Fruit fly (Drosophila melanogaster) whole organism, embryonic: Measurements from ENCODE around the gene Apoltp.
A peak's percentile ranks its signal among the peaks of the same experiment; 100 is the strongest.

Experiments
- Bgb ChIP-seq: fragments of 200-800 bp; sonication (Bioruptor generic); IDR thresholded peaks from 2 replicates; pipeline ENCODE4 v1.3.6; 2022; ENCODE audit warnings: missing biosample characterization, missing genetic modification characterization; ENCODE audit not compliant: partially characterized antibody
- CG10267 ChIP-seq: fragments of 200-800 bp; sonication (Bioruptor generic); optimal IDR thresholded peaks from 2 replicates; lab custom pipeline; 2018; ENCODE audit warnings: missing biosample characterization, mild to moderate bottlenecking, missing genetic modification characterization, moderate library complexity
- CG11696 ChIP-seq: fragments of 200-800 bp; sonication (Bioruptor generic); IDR thresholded peaks from 2 replicates; pipeline ENCODE4 v1.3.6; 2022; ENCODE audit warnings: missing biosample characterization, missing genetic modification characterization
- CG12155 ChIP-seq: fragments of 200-800 bp; sonication (Bioruptor generic); optimal IDR thresholded peaks from 3 replicates; lab custom pipeline; 2016; ENCODE audit warnings: missing biosample characterization, missing genetic modification characterization
- CG15696 ChIP-seq: fragments of 200-800 bp; sonication (Bioruptor generic); optimal IDR thresholded peaks from 2 replicates; lab custom pipeline; 2019; ENCODE audit warnings: missing biosample characterization, mild to moderate bottlenecking, missing genetic modification characterization, moderate library complexity
- CG17802 ChIP-seq: fragments of 200-800 bp; sonication (Bioruptor generic); optimal IDR thresholded peaks from 2 replicates; lab custom pipeline; 2018; ENCODE audit warnings: missing biosample characterization, mild to moderate bottlenecking, missing genetic modification characterization, moderate library complexity
- CG18011 ChIP-seq: fragments of 200-800 bp; sonication (Bioruptor generic); optimal IDR thresholded peaks from 2 replicates; lab custom pipeline; 2017; ENCODE audit warnings: missing biosample characterization, missing genetic modification characterization, mild to moderate bottlenecking, moderate library complexity, missing genotype
- CG1832 ChIP-seq: fragments of 200-800 bp; sonication (Bioruptor generic); optimal IDR thresholded peaks from 2 replicates; lab custom pipeline; 2017; ENCODE audit warnings: missing biosample characterization, mild to moderate bottlenecking, missing genetic modification characterization, inconsistent platforms
- CG2129 ChIP-seq: fragments of 200-800 bp; sonication (Bioruptor generic); IDR thresholded peaks from 2 replicates; pipeline ENCODE4 v1.3.6; 2022; ENCODE audit warnings: missing biosample characterization, missing genetic modification characterization; ENCODE audit not compliant: partially characterized antibody
- CG32772 ChIP-seq: fragments of 200-800 bp; sonication (Bioruptor generic); IDR thresholded peaks from 2 replicates; pipeline ENCODE4 v1.3.6; 2022; ENCODE audit warnings: missing biosample characterization, missing genetic modification characterization
- CG4617 ChIP-seq: fragments of 200-800 bp; sonication (Bioruptor generic); optimal IDR thresholded peaks from 3 replicates; lab custom pipeline; 2016; ENCODE audit warnings: missing biosample characterization, missing genetic modification characterization, borderline replicate concordance
- CG6254 ChIP-seq: fragments of 200-800 bp; sonication (Bioruptor generic); optimal IDR thresholded peaks from 3 replicates; lab custom pipeline; 2017; ENCODE audit warnings: mild to moderate bottlenecking, missing biosample characterization, missing genetic modification reagents, missing genetic modification characterization
- CG6272 ChIP-seq: fragments of 200-800 bp; sonication (Bioruptor generic); IDR thresholded peaks from 2 replicates; pipeline ENCODE4 v1.3.6; 2022; ENCODE audit warnings: missing biosample characterization, missing genetic modification characterization
- CG7786 ChIP-seq: fragments of 200-800 bp; sonication (Bioruptor generic); optimal IDR thresholded peaks from 2 replicates; lab custom pipeline; 2016; ENCODE audit warnings: missing biosample characterization, missing genetic modification characterization
- CG8765 ChIP-seq: fragments of 200-800 bp; sonication (Bioruptor generic); IDR thresholded peaks from 2 replicates; pipeline ENCODE4 v1.3.6; 2022; ENCODE audit warnings: missing biosample characterization, missing genetic modification characterization
- CG9727 ChIP-seq: fragments of 200-800 bp; sonication (Bioruptor generic); optimal IDR thresholded peaks from 3 replicates; lab custom pipeline; 2017; ENCODE audit warnings: missing biosample characterization, mild to moderate bottlenecking, missing genetic modification characterization
- CG9797 ChIP-seq: fragments of 200-800 bp; sonication (Bioruptor generic); optimal IDR thresholded peaks from 3 replicates; lab custom pipeline; 2018; ENCODE audit warnings: missing biosample characterization, mild to moderate bottlenecking, missing genetic modification characterization
- CoRest ChIP-seq: fragments of 200-800 bp; sonication (Bioruptor generic); optimal IDR thresholded peaks from 3 replicates; lab custom pipeline; 2018; ENCODE audit warnings: missing biosample characterization, mild to moderate bottlenecking, missing genetic modification characterization, moderate library complexity
- Dfd ChIP-seq, 2 experiments: fragments of >200 bp; optimal IDR thresholded peaks; 2 replicates each; lab custom pipeline; 2017; ENCODE audit warnings: missing biosample characterization in 2 of 2, missing genetic modification characterization in 2 of 2
- E2f1 ChIP-seq: fragments of 200-800 bp; sonication (Bioruptor generic); IDR thresholded peaks from 2 replicates; pipeline ENCODE4 v1.3.6; 2022; ENCODE audit warnings: missing biosample characterization, missing genetic modification characterization
- Hey ChIP-seq: fragments of 200-800 bp; sonication (Bioruptor generic); optimal IDR thresholded peaks from 3 replicates; lab custom pipeline; 2018; ENCODE audit warnings: missing biosample characterization, mild to moderate bottlenecking, missing genetic modification characterization
- Hmx ChIP-seq: fragments of 200-800 bp; sonication (Bioruptor generic); optimal IDR thresholded peaks from 2 replicates; lab custom pipeline; 2016; ENCODE audit warnings: missing biosample characterization, missing genetic modification characterization
- Hr3 ChIP-seq: fragments of 200-800 bp; sonication (Bioruptor generic); optimal IDR thresholded peaks from 3 replicates; lab custom pipeline; 2016; ENCODE audit warnings: missing biosample characterization, missing genetic modification characterization
- Kr ChIP-seq: fragments of 200-800 bp; sonication (Bioruptor generic); optimal IDR thresholded peaks from 2 replicates; lab custom pipeline; 2017; ENCODE audit warnings: missing biosample characterization, mild to moderate bottlenecking, missing genetic modification characterization
- MTF-1 ChIP-seq: fragments of 200-800 bp; sonication (Bioruptor generic); optimal IDR thresholded peaks from 2 replicates; lab custom pipeline; 2018; ENCODE audit warnings: missing biosample characterization, mild to moderate bottlenecking, missing genetic modification characterization, borderline replicate concordance
- Oli ChIP-seq: fragments of 200-800 bp; sonication (Bioruptor generic); optimal IDR thresholded peaks from 2 replicates; lab custom pipeline; 2018; ENCODE audit warnings: missing biosample characterization, mild to moderate bottlenecking, missing genetic modification characterization, moderate library complexity
- Ravus ChIP-seq: fragments of 200-800 bp; sonication (Bioruptor generic); IDR thresholded peaks from 2 replicates; pipeline ENCODE4 v1.3.6; 2022; ENCODE audit warnings: missing biosample characterization, missing genetic modification characterization
- Rx ChIP-seq: fragments of 200-800 bp; sonication (Bioruptor generic); IDR thresholded peaks from 2 replicates; pipeline ENCODE4 v1.3.6; 2022; ENCODE audit warnings: missing biosample characterization, missing genetic modification characterization
- Side ChIP-seq: fragments of 200-800 bp; sonication (Bioruptor generic); optimal IDR thresholded peaks from 2 replicates; lab custom pipeline; 2016; ENCODE audit warnings: missing biosample characterization, missing genetic modification characterization
- Xrp1 ChIP-seq: fragments of 200-800 bp; sonication (Bioruptor generic); IDR thresholded peaks from 2 replicates; pipeline ENCODE4 v1.3.6; 2022; ENCODE audit warnings: missing biosample characterization, missing genetic modification characterization
- al ChIP-seq: fragments of 200-800 bp; sonication (Bioruptor generic); IDR thresholded peaks from 2 replicates; pipeline ENCODE4 v1.3.6; 2022; ENCODE audit warnings: missing biosample characterization, missing genetic modification characterization
- corto ChIP-seq: fragments of 200-800 bp; sonication (Bioruptor generic); optimal IDR thresholded peaks from 2 replicates; lab custom pipeline; 2016; ENCODE audit warnings: missing biosample characterization, mild to moderate bottlenecking, missing genetic modification characterization, moderate library complexity
- croc ChIP-seq: fragments of 200-800 bp; sonication (Bioruptor generic); conservative IDR thresholded peaks from 3 replicates; pipeline ENCODE4 v1.3.6; 2022; ENCODE audit warnings: missing biosample characterization, missing genetic modification characterization
- dpn ChIP-seq, 2 experiments: fragments of 200-800 bp; sonication (Bioruptor generic); optimal IDR thresholded peaks; 3 replicates each; lab custom pipeline; 2016; ENCODE audit warnings: missing biosample characterization in 2 of 2, missing genetic modification characterization in 2 of 2
- gem ChIP-seq: fragments of 200-800 bp; sonication (Bioruptor generic); optimal IDR thresholded peaks from 2 replicates; lab custom pipeline; 2019; ENCODE audit warnings: missing biosample characterization, mild to moderate bottlenecking, missing genetic modification characterization, moderate library complexity
- ind ChIP-seq: fragments of 200-800 bp; sonication (Bioruptor generic); optimal IDR thresholded peaks from 3 replicates; lab custom pipeline; 2016; ENCODE audit warnings: missing biosample characterization, missing genetic modification characterization
- insv ChIP-seq, 2 experiments: fragments of 200-800 bp; sonication (Bioruptor generic); optimal IDR thresholded peaks; 3 replicates each; lab custom pipeline; 2016 to 2018; ENCODE audit warnings: missing biosample characterization in 2 of 2, missing genetic modification characterization in 2 of 2
- kah ChIP-seq: fragments of 200-800 bp; sonication (Bioruptor generic); optimal IDR thresholded peaks from 2 replicates; lab custom pipeline; 2018; ENCODE audit warnings: missing biosample characterization, mild to moderate bottlenecking, missing genetic modification characterization
- kni ChIP-seq: fragments of 200-800 bp; sonication (Bioruptor generic); optimal IDR thresholded peaks from 3 replicates; lab custom pipeline; 2017; ENCODE audit warnings: mild to moderate bottlenecking, missing biosample characterization, missing genetic modification reagents, missing genetic modification characterization
- lov ChIP-seq, 2 experiments: fragments of 200-800 bp in 1 of 2; fragments of >200 bp in 1 of 2; sonication (Bioruptor generic) in 1 of 2; IDR thresholded peaks in 1 of 2; optimal IDR thresholded peaks in 1 of 2; 2 replicates in 1 of 2; 3 replicates in 1 of 2; pipeline versions ENCODE4 v1.3.6 to Lab custom; 2017 to 2022; ENCODE audit warnings: missing biosample characterization in 1 of 2, missing genetic modification characterization in 1 of 2
- oc ChIP-seq: fragments of 200-800 bp; sonication (Bioruptor generic); optimal IDR thresholded peaks from 2 replicates; lab custom pipeline; 2018; ENCODE audit warnings: missing biosample characterization, mild to moderate bottlenecking, missing genetic modification characterization, moderate library complexity
- pan ChIP-seq, 4 experiments: fragments of >200 bp in 3 of 4; fragments of 200-800 bp in 1 of 4; sonication (Bioruptor generic) in 1 of 4; optimal IDR thresholded peaks in 3 of 4; IDR thresholded peaks in 1 of 4; 2 replicates each; pipeline versions ENCODE4 v1.3.6 to Lab custom; 2017 to 2022; ENCODE audit warnings: missing biosample characterization in 2 of 4, missing genetic modification characterization in 2 of 4, mixed read lengths in 1 of 4
- psq ChIP-seq: fragments of 200-800 bp; sonication (Bioruptor generic); optimal IDR thresholded peaks from 2 replicates; lab custom pipeline; 2017; ENCODE audit warnings: missing biosample characterization, missing genetic modification characterization
- ro ChIP-seq: fragments of 200-800 bp; sonication (Bioruptor generic); IDR thresholded peaks from 2 replicates; pipeline ENCODE4 v1.3.6; 2022; ENCODE audit warnings: missing biosample characterization, missing genetic modification characterization
- sisA ChIP-seq: fragments of 200-800 bp; sonication (Bioruptor generic); IDR thresholded peaks from 2 replicates; pipeline ENCODE4 v1.3.6; 2022; ENCODE audit warnings: missing biosample characterization, missing genetic modification characterization
- unpg ChIP-seq: fragments of 200-800 bp; sonication (Bioruptor generic); optimal IDR thresholded peaks from 3 replicates; lab custom pipeline; 2018; ENCODE audit warnings: missing biosample characterization, mild to moderate bottlenecking, missing genetic modification characterization, moderate library complexity
- vnd ChIP-seq: fragments of 200-800 bp; sonication (Bioruptor generic); IDR thresholded peaks from 3 replicates; pipeline ENCODE4 v1.3.6; 2022; ENCODE audit warnings: missing biosample characterization, missing genetic modification characterization; ENCODE audit not compliant: partially characterized antibody
- wor ChIP-seq: fragments of 200-800 bp; sonication (Bioruptor generic); IDR thresholded peaks from 2 replicates; pipeline ENCODE4 v1.3.6; 2022; ENCODE audit warnings: missing biosample characterization, missing genetic modification characterization
- zf30C ChIP-seq: fragments of 200-800 bp; sonication (Bioruptor generic); optimal IDR thresholded peaks from 3 replicates; lab custom pipeline; 2018; ENCODE audit warnings: missing biosample characterization, mild to moderate bottlenecking, missing genetic modification characterization

Gene Apoltp

dm6 chr2L:9700454-9700853, 66.5 kb downstream of the Apoltp start, which contains the start of gene pelo (continued):
- TF ChIP-seq CG6254 (GFP tag; lab: Kevin White, UChicago) (peak; percentile 43), Side (GFP tag; lab: Kevin White, UChicago) (no peak), CG1832 (GFP tag; lab: Kevin White, UChicago) (no peak), psq (GFP tag; lab: Kevin White, UChicago) (no peak), Oli (tag; lab: Kevin White, UChicago) (peak; percentile 45), Hey (no peak), Xrp1 (peak; percentile 77), kni (GFP tag; lab: Kevin White, UChicago) (peak; percentile 1), MTF-1 (GFP tag; lab: Kevin White, UChicago) (no peak), wor (GFP tag; lab: Robert Waterston, UW) (no peak), ro (GFP tag; lab: Robert Waterston, UW) (no peak), insv (GFP tag; optimal IDR thresholded peaks at IDR 0.05; lab: Kevin White, UChicago) (peak in 1 of 2 experiments; percentile 30), CG7786 (GFP tag; lab: Kevin White, UChicago) (no peak), pan (optimal IDR thresholded peaks at IDR 0.05; lab: Kevin White, UChicago) (no peak), pan (GFP tag; optimal IDR thresholded peaks at IDR 0.05 in 1 of 2, IDR thresholded peaks at IDR 0.05 in 1 of 2) (peak in 1 of 2 experiments; percentile 69), unpg (peak; percentile 71), corto (GFP tag; lab: Kevin White, UChicago) (peak; percentile 45), sisA (peak; percentile 52; the same call in 1 of the 2 replicates), CG18011 (GFP tag; lab: Kevin White, UChicago) (peak; percentile 22), gem (tag; lab: Kevin White, UChicago) (peak; percentile 83), Hmx (GFP tag; lab: Kevin White, UChicago) (no peak), CG6272 (peak; percentile 66), croc (no peak), oc (tag; lab: Kevin White, UChicago) (peak; percentile 22), CG9727 (GFP tag; lab: Kevin White, UChicago) (peak; percentile 63), Rx (GFP tag; lab: Robert Waterston, UW) (no peak), Hr3 (GFP tag; lab: Kevin White, UChicago) (peak; percentile 67), CG2129 (no peak), CG4617 (GFP tag; lab: Kevin White, UChicago) (peak; percentile 6), kah (GFP tag; lab: Kevin White, UChicago) (peak; percentile 54), Dfd (GFP tag; optimal IDR thresholded peaks at IDR 0.05; lab: Kevin White, UChicago) (no peak), Bgb (no peak), CG11696 (GFP tag; lab: Robert Waterston, UW) (no peak), al (peak; percentile 70), CG10267 (tag; lab: Kevin White, UChicago) (peak; percentile 74), CG17802 (tag; lab: Kevin White, UChicago) (no peak), CG15696 (tag; lab: Kevin White, UChicago) (peak; percentile 66), CG8765 (GFP tag; lab: Robert Waterston, UW) (peak; percentile 45; the same call in 1 of the 2 replicates), lov (optimal IDR thresholded peaks at IDR 0.05; lab: Kevin White, UChicago) (no peak), lov (GFP tag; IDR thresholded peaks at IDR 0.05; lab: Robert Waterston, UW) (no peak), Kr (GFP tag; lab: Kevin White, UChicago) (peak; percentile 90), vnd (GFP tag; lab: Robert Waterston, UW) (no peak), zf30C (GFP tag; lab: Kevin White, UChicago) (no peak), Ravus (no peak), ind (GFP tag; lab: Kevin White, UChicago) (peak; percentile 56), CG32772 (GFP tag; lab: Robert Waterston, UW) (peak; percentile 49; the same call in 1 of the 2 replicates), CG12155 (GFP tag; lab: Kevin White, UChicago) (peak; percentile 68), CoRest (tag; lab: Kevin White, UChicago) (peak; percentile 70), CG9797 (GFP tag; lab: Kevin White, UChicago) (peak; percentile 75), dpn (GFP tag; optimal IDR thresholded peaks at IDR 0.05; lab: Kevin White, UChicago) (peak in 1 of 2 experiments; percentile 66), E2f1 (no peak)
